Worm (Caenorhabditis elegans): ENCODE measurements around the gene sqv-4.
A peak's percentile ranks its signal among the peaks of the same experiment; 100 is the strongest.

ce11 chrV:10699122-10699521 lies 37.9 kb upstream of the sqv-4 start:
- no peak for TF ChIP-seq elt-2 (tag; optimal IDR thresholded peaks at IDR 0.05)
- TF ChIP-seq nhr-28 (tag; optimal IDR thresholded peaks at IDR 0.05): no peak
- no peak for TF ChIP-seq elt-1 (tag; optimal IDR thresholded peaks at IDR 0.05)
- no peak for TF ChIP-seq skn-1 (tag; optimal IDR thresholded peaks at IDR 0.05)
- no peak for TF ChIP-seq mml-1 (tag; optimal IDR thresholded peaks at IDR 0.05)
- TF ChIP-seq ceh-28 (tag; optimal IDR thresholded peaks at IDR 0.05): no peak
- TF ChIP-seq snpc-4 (tag; optimal IDR thresholded peaks at IDR 0.05): no peak
- no peak for TF ChIP-seq lin-39 (tag; optimal IDR thresholded peaks at IDR 0.05)
- TF ChIP-seq nhr-237 (tag; optimal IDR thresholded peaks at IDR 0.05): no peak
- no peak for TF ChIP-seq ceh-82 (tag; optimal IDR thresholded peaks at IDR 0.05)
- no peak for TF ChIP-seq mdl-1 (tag; optimal IDR thresholded peaks at IDR 0.05)
- TF ChIP-seq jun-1 (tag; optimal IDR thresholded peaks at IDR 0.05): no peak
- TF ChIP-seq ztf-11 (tag; optimal IDR thresholded peaks at IDR 0.05): no peak
- peak; percentile 35 for TF ChIP-seq fkh-10 (GFP tag; optimal IDR thresholded peaks at IDR 0.05)

All from whole organism, L3 larva.